Worm (Caenorhabditis elegans): ENCODE results near the gene bbs-8.

bbs-8 gene

DNA sequence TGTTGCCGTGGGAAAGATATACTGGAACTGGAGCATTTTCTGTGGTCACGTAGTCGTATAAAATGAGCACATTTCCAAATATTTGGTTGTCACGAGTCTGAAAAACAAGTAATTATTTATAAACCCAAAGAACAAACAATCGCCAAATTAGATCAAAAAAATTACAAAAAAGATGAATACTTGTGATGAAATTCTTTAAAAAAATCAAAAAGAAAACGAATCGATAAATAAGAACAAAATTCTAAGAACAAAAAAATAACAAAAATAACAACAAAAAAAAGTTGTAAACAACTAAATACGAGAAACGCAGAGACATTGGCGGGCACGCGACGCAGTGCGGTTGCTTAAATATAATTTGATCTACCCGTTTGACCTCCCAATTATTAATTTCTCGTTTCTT lies 8.9 kb upstream of the bbs-8 start, which contains the start of gene ZC404.16:
Gene ZC404.16 (minus strand): TSS at position 101 of the 400 bp plus-strand sequence.
- TF ChIP-seq ceh-36 (tag; optimal IDR thresholded peaks at IDR 0.05) (no peak), tbx-11 (GFP tag; IDR thresholded peaks at IDR 0.05) (no peak), F13C5.2 (tag; optimal IDR thresholded peaks at IDR 0.05) (no peak), flt-1 (GFP tag; IDR thresholded peaks at IDR 0.05) (no peak), tbx-37 (GFP tag; conservative IDR thresholded peaks at IDR 0.05) (no peak), hnd-1 (tag; optimal IDR thresholded peaks at IDR 0.05) (no peak), tra-4 (tag; optimal IDR thresholded peaks at IDR 0.05) (no peak), aly-1 (tag; optimal IDR thresholded peaks at IDR 0.05) (no peak), pes-1 (GFP tag; IDR thresholded peaks at IDR 0.05) (no peak), B0310.2 (tag; optimal IDR thresholded peaks at IDR 0.05) (no peak), hmg-4 (GFP tag; optimal IDR thresholded peaks at IDR 0.05) (no peak), ama-1 (optimal IDR thresholded peaks at IDR 0.05) (no peak), sea-1 (GFP tag; conservative IDR thresholded peaks at IDR 0.05) (no peak), hmbx-1 (tag; optimal IDR thresholded peaks at IDR 0.05) (no peak), scrt-1 (GFP tag; IDR thresholded peaks at IDR 0.05) (no peak), ceh-13 (GFP tag; optimal IDR thresholded peaks at IDR 0.05) (no peak), ets-7 (tag; optimal IDR thresholded peaks at IDR 0.05) (no peak)

- TF ChIP-seq tbx-37 (GFP tag; conservative IDR thresholded peaks at IDR 0.05) (no peak), flt-1 (GFP tag; IDR thresholded peaks at IDR 0.05) (no peak), hmbx-1 (tag; optimal IDR thresholded peaks at IDR 0.05) (no peak), ama-1 (optimal IDR thresholded peaks at IDR 0.05) (no peak), ceh-36 (tag; optimal IDR thresholded peaks at IDR 0.05) (no peak), F13C5.2 (tag; optimal IDR thresholded peaks at IDR 0.05) (no peak), ceh-13 (GFP tag; optimal IDR thresholded peaks at IDR 0.05) (no peak), tbx-11 (GFP tag; IDR thresholded peaks at IDR 0.05) (no peak), sea-1 (GFP tag; conservative IDR thresholded peaks at IDR 0.05) (no peak), ets-7 (tag; optimal IDR thresholded peaks at IDR 0.05) (no peak), aly-1 (tag; optimal IDR thresholded peaks at IDR 0.05) (no peak), scrt-1 (GFP tag; IDR thresholded peaks at IDR 0.05) (no peak), tra-4 (tag; optimal IDR thresholded peaks at IDR 0.05) (no peak), B0310.2 (tag; optimal IDR thresholded peaks at IDR 0.05) (no peak), pes-1 (GFP tag; IDR thresholded peaks at IDR 0.05) (no peak), hnd-1 (tag; optimal IDR thresholded peaks at IDR 0.05) (no peak), hmg-4 (GFP tag; optimal IDR thresholded peaks at IDR 0.05) (no peak)
These were observed 6.8 kb upstream of the bbs-8 start, which contains the start of gene srh-30 for ce11 chrV:6771645-6772044. Gene srh-30, minus strand, starts transcription at chrV:6771745.

- no peak for TF ChIP-seq scrt-1 (GFP tag; IDR thresholded peaks at IDR 0.05)
- no peak for TF ChIP-seq tbx-37 (GFP tag; conservative IDR thresholded peaks at IDR 0.05)
- no peak for TF ChIP-seq F13C5.2 (tag; optimal IDR thresholded peaks at IDR 0.05)
- no peak for TF ChIP-seq aly-1 (tag; optimal IDR thresholded peaks at IDR 0.05)
- TF ChIP-seq hmbx-1 (tag; optimal IDR thresholded peaks at IDR 0.05), result no peak
- TF ChIP-seq flt-1 (GFP tag; IDR thresholded peaks at IDR 0.05), result no peak
- TF ChIP-seq sea-1 (GFP tag; conservative IDR thresholded peaks at IDR 0.05), result no peak
- no peak for TF ChIP-seq pes-1 (GFP tag; IDR thresholded peaks at IDR 0.05)
- no peak for TF ChIP-seq ceh-36 (tag; optimal IDR thresholded peaks at IDR 0.05)
- no peak for TF ChIP-seq ama-1 (optimal IDR thresholded peaks at IDR 0.05)
- TF ChIP-seq hmg-4 (GFP tag; optimal IDR thresholded peaks at IDR 0.05), result no peak
- no peak for TF ChIP-seq hnd-1 (tag; optimal IDR thresholded peaks at IDR 0.05)
- no peak for TF ChIP-seq tbx-11 (GFP tag; IDR thresholded peaks at IDR 0.05)
- no peak for TF ChIP-seq tra-4 (tag; optimal IDR thresholded peaks at IDR 0.05)
- TF ChIP-seq ceh-13 (GFP tag; optimal IDR thresholded peaks at IDR 0.05), result no peak
- TF ChIP-seq B0310.2 (tag; optimal IDR thresholded peaks at IDR 0.05), result no peak
- TF ChIP-seq ets-7 (tag; optimal IDR thresholded peaks at IDR 0.05), result no peak
These were observed 4.6 kb upstream of the bbs-8 start for ce11 chrV:6769440-6769839.

DNA sequence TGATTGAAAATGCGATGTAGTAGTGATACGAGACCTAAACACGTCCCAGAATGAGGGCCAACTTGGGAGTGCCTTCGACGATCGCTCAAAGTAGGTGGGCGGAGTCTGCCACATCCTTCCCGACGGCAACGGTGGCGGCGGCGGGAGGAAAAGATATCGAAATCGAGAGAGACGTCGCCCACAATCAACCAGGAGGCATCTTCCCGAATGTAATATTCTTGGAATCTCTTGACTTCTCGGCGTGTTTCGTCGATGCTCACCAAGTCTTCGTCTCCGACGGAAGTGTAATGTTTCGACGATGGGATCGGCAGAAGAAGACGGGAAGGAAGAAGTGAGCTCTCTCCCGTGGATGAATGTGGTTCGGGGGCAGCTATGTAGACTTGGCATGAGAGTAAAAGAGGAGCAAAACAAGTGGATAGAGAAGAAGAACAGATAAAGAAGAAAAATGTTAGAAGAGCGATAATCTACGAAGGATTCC lies 3.6 kb upstream of the bbs-8 start, which contains the start of the genes T25F10.1 and clik-1:
Gene T25F10.1 (plus strand): TSS at position 51 of the 478 bp plus-strand sequence.
Gene clik-1 (minus strand): TSS at position 281 of the 478 bp plus-strand sequence.
- TF ChIP-seq scrt-1 (GFP tag; IDR thresholded peaks at IDR 0.05), result no peak
- TF ChIP-seq ets-7 (tag; optimal IDR thresholded peaks at IDR 0.05), result no peak
- no peak for TF ChIP-seq tra-4 (tag; optimal IDR thresholded peaks at IDR 0.05)
- no peak for TF ChIP-seq tbx-11 (GFP tag; IDR thresholded peaks at IDR 0.05)
- TF ChIP-seq sea-1 (GFP tag; conservative IDR thresholded peaks at IDR 0.05), result no peak
- TF ChIP-seq ama-1 (optimal IDR thresholded peaks at IDR 0.05), result no peak
- TF ChIP-seq F13C5.2 (tag; optimal IDR thresholded peaks at IDR 0.05), result no peak
- no peak for TF ChIP-seq hmg-4 (GFP tag; optimal IDR thresholded peaks at IDR 0.05)
- no peak for TF ChIP-seq hmbx-1 (tag; optimal IDR thresholded peaks at IDR 0.05)
- no peak for TF ChIP-seq pes-1 (GFP tag; IDR thresholded peaks at IDR 0.05)
- TF ChIP-seq aly-1 (tag; optimal IDR thresholded peaks at IDR 0.05), result no peak
- no peak for TF ChIP-seq ceh-36 (tag; optimal IDR thresholded peaks at IDR 0.05)

- TF ChIP-seq pes-1 (GFP tag; IDR thresholded peaks at IDR 0.05) (no peak), ceh-13 (GFP tag; optimal IDR thresholded peaks at IDR 0.05) (no peak), tra-4 (tag; optimal IDR thresholded peaks at IDR 0.05) (no peak), B0310.2 (tag; optimal IDR thresholded peaks at IDR 0.05) (no peak), hmg-4 (GFP tag; optimal IDR thresholded peaks at IDR 0.05) (no peak), ama-1 (optimal IDR thresholded peaks at IDR 0.05) (no peak), scrt-1 (GFP tag; IDR thresholded peaks at IDR 0.05) (no peak), hmbx-1 (tag; optimal IDR thresholded peaks at IDR 0.05) (no peak), flt-1 (GFP tag; IDR thresholded peaks at IDR 0.05) (no peak), F13C5.2 (tag; optimal IDR thresholded peaks at IDR 0.05) (no peak), tbx-11 (GFP tag; IDR thresholded peaks at IDR 0.05) (no peak), hnd-1 (tag; optimal IDR thresholded peaks at IDR 0.05) (no peak), sea-1 (GFP tag; conservative IDR thresholded peaks at IDR 0.05) (no peak), tbx-37 (GFP tag; conservative IDR thresholded peaks at IDR 0.05) (no peak), aly-1 (tag; optimal IDR thresholded peaks at IDR 0.05) (no peak), ets-7 (tag; optimal IDR thresholded peaks at IDR 0.05) (no peak), ceh-36 (tag; optimal IDR thresholded peaks at IDR 0.05) (no peak)
These were observed 2.7 kb upstream of the bbs-8 start for ce11 chrV:6767576-6767975.

- no peak for TF ChIP-seq F13C5.2 (tag; optimal IDR thresholded peaks at IDR 0.05)
- no peak for TF ChIP-seq hmg-4 (GFP tag; optimal IDR thresholded peaks at IDR 0.05)
- no peak for TF ChIP-seq hnd-1 (tag; optimal IDR thresholded peaks at IDR 0.05)
- TF ChIP-seq B0310.2 (tag; optimal IDR thresholded peaks at IDR 0.05), result no peak
- no peak for TF ChIP-seq tbx-11 (GFP tag; IDR thresholded peaks at IDR 0.05)
- TF ChIP-seq ceh-13 (GFP tag; optimal IDR thresholded peaks at IDR 0.05), result no peak
- TF ChIP-seq tra-4 (tag; optimal IDR thresholded peaks at IDR 0.05), result no peak
- no peak for TF ChIP-seq pes-1 (GFP tag; IDR thresholded peaks at IDR 0.05)
- TF ChIP-seq sea-1 (GFP tag; conservative IDR thresholded peaks at IDR 0.05), result no peak
- no peak for TF ChIP-seq ets-7 (tag; optimal IDR thresholded peaks at IDR 0.05)
- TF ChIP-seq scrt-1 (GFP tag; IDR thresholded peaks at IDR 0.05), result no peak
- no peak for TF ChIP-seq ceh-36 (tag; optimal IDR thresholded peaks at IDR 0.05)
These were observed 2.5 kb downstream of the bbs-8 start, which contains the start of gene T25F10.4 for ce11 chrV:6762361-6762760. Gene T25F10.4, minus strand, starts transcription at chrV:6762461.
